Worm (Caenorhabditis elegans): Measurements from ENCODE around the gene srh-250.

DNA sequence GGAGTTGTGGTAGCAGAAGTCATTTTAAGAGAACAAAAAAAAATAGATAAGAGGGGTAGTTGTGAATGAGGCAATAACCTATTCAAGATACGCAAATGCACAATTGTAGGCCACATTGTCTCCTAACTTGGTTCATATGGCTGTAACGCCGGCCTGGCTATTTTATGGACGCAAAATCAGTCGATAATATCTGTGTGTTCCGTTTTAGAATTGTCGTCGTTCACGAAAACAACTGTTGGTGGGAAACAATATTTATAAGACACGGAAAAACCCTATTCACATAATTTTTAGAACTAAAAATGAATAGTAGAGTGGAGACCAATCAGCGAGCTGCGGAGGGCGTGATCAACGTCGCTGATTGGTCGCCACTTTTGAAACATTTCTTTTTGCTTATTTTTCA, 556 bp upstream of the srh-250 start, which contains the start of gene sdz-7:
- no peak for TF ChIP-seq R02D3.7 (tag; optimal IDR thresholded peaks at IDR 0.05)
- no peak for TF ChIP-seq unc-39 (tag; optimal IDR thresholded peaks at IDR 0.05)
- no peak for TF ChIP-seq ama-1 (optimal IDR thresholded peaks at IDR 0.05)
- no peak for TF ChIP-seq ceh-16 (tag; optimal IDR thresholded peaks at IDR 0.05)
- no peak for TF ChIP-seq lsy-2 (tag; optimal IDR thresholded peaks at IDR 0.05)

All from whole organism, L2 larva.